Fruit fly (Drosophila melanogaster) whole organism, pupa: ENCODE measurements around the gene hbt.

Experiments used
- CG10348 ChIP-seq: fragments of 200-800 bp; sonication (Bioruptor generic); IDR thresholded peaks from 2 replicates; pipeline ENCODE4 v1.3.6; 2022; ENCODE audit warnings: missing biosample characterization, missing genetic modification characterization
- CG12605 ChIP-seq: fragments of 200-800 bp; sonication (Bioruptor generic); IDR thresholded peaks from 2 replicates; pipeline ENCODE4 v1.3.6; 2022; ENCODE audit warnings: missing biosample characterization, missing genetic modification characterization
- CG14655 ChIP-seq: fragments of 200-800 bp; sonication (Bioruptor generic); optimal IDR thresholded peaks from 3 replicates; lab custom pipeline; 2017; ENCODE audit warnings: mild to moderate bottlenecking, missing biosample characterization, missing genetic modification reagents, missing genetic modification characterization
- CG15710 ChIP-seq: fragments of 200-800 bp; sonication (Bioruptor generic); optimal IDR thresholded peaks from 2 replicates; lab custom pipeline; 2018; ENCODE audit warnings: missing biosample characterization, mild to moderate bottlenecking, missing genetic modification characterization, moderate library complexity
- CG32121 ChIP-seq: fragments of 200-800 bp; sonication (Bioruptor generic); IDR thresholded peaks from 2 replicates; pipeline ENCODE4 v1.3.6; 2022; ENCODE audit warnings: missing biosample characterization, missing genetic modification characterization
- CG4496 ChIP-seq: fragments of 200-800 bp; sonication (Bioruptor generic); IDR thresholded peaks from 3 replicates; pipeline ENCODE4 v1.3.6; 2022; ENCODE audit warnings: missing biosample characterization, missing genetic modification characterization
- CG8159 ChIP-seq: fragments of 200-800 bp; sonication (Bioruptor generic); optimal IDR thresholded peaks from 3 replicates; lab custom pipeline; 2018; ENCODE audit warnings: missing biosample characterization, mild to moderate bottlenecking, missing genetic modification characterization, moderate library complexity
- D1 ChIP-seq: fragments of 200-800 bp; sonication (Bioruptor generic); optimal IDR thresholded peaks from 2 replicates; lab custom pipeline; 2018; ENCODE audit warnings: missing biosample characterization, mild to moderate bottlenecking, missing genetic modification characterization, moderate library complexity
- EcR ChIP-seq: fragments of 200-800 bp; sonication (Bioruptor generic); optimal IDR thresholded peaks from 3 replicates; lab custom pipeline; 2019; ENCODE audit warnings: missing biosample characterization, missing genetic modification characterization, mild to moderate bottlenecking, moderate library complexity, missing genetic modification reagents
- Ets98B ChIP-seq: fragments of 200-800 bp; sonication (Bioruptor generic); IDR thresholded peaks from 2 replicates; pipeline ENCODE4 v1.3.6; 2022; ENCODE audit warnings: missing biosample characterization, missing genetic modification characterization
- Pif1A ChIP-seq: fragments of 200-800 bp; sonication (Bioruptor generic); optimal IDR thresholded peaks from 3 replicates; lab custom pipeline; 2016; ENCODE audit warnings: missing biosample characterization, missing genetic modification characterization
- Snoo ChIP-seq: fragments of 200-800 bp; sonication (Bioruptor generic); optimal IDR thresholded peaks from 3 replicates; lab custom pipeline; 2017; ENCODE audit warnings: missing biosample characterization, mild to moderate bottlenecking, missing genetic modification characterization, inconsistent platforms
- gl ChIP-seq: fragments of 200-800 bp; sonication (Bioruptor generic); optimal IDR thresholded peaks from 2 replicates; lab custom pipeline; 2018; ENCODE audit warnings: missing biosample characterization, mild to moderate bottlenecking, missing genetic modification characterization

dm6 chr2L:13268040-13268652 is 62.8 kb downstream of the hbt start:
- TF ChIP-seq gl (tag; lab: Kevin White, UChicago) (no peak), CG8159 (tag; lab: Kevin White, UChicago) (peak; percentile 76), Ets98B (no peak), CG10348 (GFP tag; lab: Robert Waterston, UW) (no peak), CG32121 (GFP tag; lab: Robert Waterston, UW) (no peak), Snoo (tag; lab: Kevin White, UChicago) (no peak), D1 (tag; lab: Kevin White, UChicago) (peak; percentile 60), CG15710 (tag; lab: Kevin White, UChicago) (peak; percentile 46), CG14655 (GFP tag; lab: Kevin White, UChicago) (peak; percentile 71), Pif1A (GFP tag; lab: Kevin White, UChicago) (peak; percentile 7), EcR (peak; percentile 74), CG4496 (peak; percentile 42; the same call in 1 of the 3 replicates), CG12605 (GFP tag; lab: Robert Waterston, UW) (peak; percentile 21; the same call in 1 of the 2 replicates)
